Worm (Caenorhabditis elegans) whole organism, L1 larva: ENCODE results near the gene gsp-2.

Experiments used
- C16A3.4 ChIP-seq: fragments of 150-350 bp; optimal IDR thresholded peaks from 2 replicates; lab custom pipeline; 2014; ENCODE audit warnings: missing biosample characterization, missing genetic modification characterization
- aha-1 ChIP-seq: fragments of 150-350 bp; optimal IDR thresholded peaks from 2 replicates; lab custom pipeline; 2014; ENCODE audit warnings: missing biosample characterization, missing genetic modification characterization
- ama-1 ChIP-seq: fragments of 150-350 bp; optimal IDR thresholded peaks from 2 replicates; lab custom pipeline; 2014
- blmp-1 ChIP-seq: fragments of 150-350 bp; optimal IDR thresholded peaks from 2 replicates; lab custom pipeline; 2014; ENCODE audit warnings: missing biosample characterization, missing genetic modification characterization
- ceh-88 ChIP-seq: fragments of 200-800 bp; sonication (Bioruptor generic); IDR thresholded peaks from 2 replicates; pipeline ENCODE4 v1.3.6; 2022; ENCODE audit warnings: missing genetic modification characterization, missing compliant biosample characterization
- dpl-1 ChIP-seq, 3 experiments: fragments of 150-350 bp in 2 of 3; sonication (generic microtip) in 1 of 3; optimal IDR thresholded peaks; 2 replicates each; lab custom pipeline; 2014 to 2017; ENCODE audit warnings: missing biosample characterization in 3 of 3, missing genetic modification characterization in 3 of 3, missing genetic modification reagents in 3 of 3
- dsc-1 ChIP-seq: sonication (generic microtip); optimal IDR thresholded peaks from 2 replicates; lab custom pipeline; 2016; ENCODE audit warnings: mild to moderate bottlenecking, missing genetic modification characterization, missing compliant biosample characterization
- efl-1 ChIP-seq, 4 experiments: fragments of 150-350 bp; optimal IDR thresholded peaks in 3 of 4; peaks in 1 of 4; 1 replicate in 1 of 4; 2 replicates in 3 of 4; lab custom pipeline; 2014; ENCODE audit warnings: missing biosample characterization in 2 of 4, missing genetic modification characterization in 2 of 4, missing genetic modification reagents in 2 of 4
- efl-3 ChIP-seq: fragments of 200-800 bp; sonication (Bioruptor generic); optimal IDR thresholded peaks from 2 replicates; lab custom pipeline; 2018; ENCODE audit warnings: mild to moderate bottlenecking, missing genetic modification characterization, missing compliant biosample characterization
- egl-13 ChIP-seq: sonication (generic microtip); optimal IDR thresholded peaks from 2 replicates; lab custom pipeline; 2016; ENCODE audit warnings: missing genotype, missing genetic modification reagents, missing genetic modification characterization, missing compliant biosample characterization
- egl-27 ChIP-seq, 2 experiments: fragments of 150-350 bp in 1 of 2; sonication (generic microtip); optimal IDR thresholded peaks; 3 replicates each; lab custom pipeline; 2017 to 2018; ENCODE audit warnings: missing biosample characterization in 2 of 2, missing genetic modification characterization in 2 of 2, missing genetic modification reagents in 2 of 2
- elt-2 ChIP-seq: sonication (generic microtip); optimal IDR thresholded peaks from 2 replicates; lab custom pipeline; 2016; ENCODE audit warnings: missing genetic modification characterization, mild to moderate bottlenecking, inconsistent platforms, missing compliant biosample characterization, missing genetic modification reagents
- elt-3 ChIP-seq, 6 experiments: fragments of 150-350 bp in 1 of 6; sonication (generic microtip); optimal IDR thresholded peaks; 2 replicates each; lab custom pipeline; 2017 to 2018; ENCODE audit warnings: missing biosample characterization in 6 of 6, missing genetic modification characterization in 6 of 6, inconsistent platforms in 1 of 6
- fkh-4 ChIP-seq: sonication (generic microtip); optimal IDR thresholded peaks from 2 replicates; lab custom pipeline; 2016; ENCODE audit warnings: missing compliant biosample characterization, missing genetic modification characterization, borderline replicate concordance
- fos-1 ChIP-seq: fragments of 150-350 bp; optimal IDR thresholded peaks from 2 replicates; lab custom pipeline; 2014; ENCODE audit warnings: missing biosample characterization, missing genetic modification characterization
- grh-1 ChIP-seq: fragments of 200-800 bp; sonication (Bioruptor generic); IDR thresholded peaks from 2 replicates; pipeline ENCODE4 v1.3.6; 2022; ENCODE audit warnings: missing genetic modification reagents, missing genetic modification characterization, missing compliant biosample characterization
- hlh-17 ChIP-seq: fragments of 200-800 bp; sonication (Bioruptor generic); optimal IDR thresholded peaks from 2 replicates; lab custom pipeline; 2018; ENCODE audit warnings: missing genetic modification characterization, mild to moderate bottlenecking, missing compliant biosample characterization, moderate library complexity, borderline replicate concordance
- isw-1 ChIP-seq: fragments of 200-800 bp; sonication (Bioruptor generic); IDR thresholded peaks from 2 replicates; pipeline ENCODE4 v1.3.6; 2022; ENCODE audit warnings: missing genetic modification characterization, missing compliant biosample characterization
- jun-1 ChIP-seq: fragments of 150-350 bp; optimal IDR thresholded peaks from 2 replicates; lab custom pipeline; 2014; ENCODE audit warnings: missing biosample characterization, missing genetic modification reagents, missing genetic modification characterization
- lin-13 ChIP-seq: fragments of 150-350 bp; optimal IDR thresholded peaks from 2 replicates; lab custom pipeline; 2014; ENCODE audit warnings: missing biosample characterization, missing genetic modification reagents, missing genetic modification characterization
- lin-14 ChIP-seq: fragments of 200-800 bp; sonication (Bioruptor generic); optimal IDR thresholded peaks from 2 replicates; lab custom pipeline; 2018; ENCODE audit warnings: mild to moderate bottlenecking, missing genetic modification characterization, moderate library complexity, missing compliant biosample characterization
- lin-35 ChIP-seq, 2 experiments: fragments of 150-350 bp; optimal IDR thresholded peaks; 2 replicates each; lab custom pipeline; 2014; ENCODE audit warnings: missing biosample characterization in 2 of 2, missing genetic modification characterization in 2 of 2, missing genetic modification reagents in 2 of 2
- lin-39 ChIP-seq: fragments of 150-350 bp; optimal IDR thresholded peaks from 2 replicates; lab custom pipeline; 2014; ENCODE audit warnings: missing biosample characterization, missing genetic modification reagents, missing genetic modification characterization
- lsy-2 ChIP-seq, 2 experiments: fragments of 150-350 bp; optimal IDR thresholded peaks; 2 replicates each; lab custom pipeline; 2014; ENCODE audit warnings: missing biosample characterization in 2 of 2, missing genetic modification characterization in 2 of 2
- mdl-1 ChIP-seq, 2 experiments: fragments of 150-350 bp; optimal IDR thresholded peaks; 2 replicates each; lab custom pipeline; 2014 to 2017; ENCODE audit warnings: missing biosample characterization in 2 of 2, missing genetic modification characterization in 2 of 2, inconsistent platforms in 1 of 2
- mep-1 ChIP-seq: fragments of 150-350 bp; optimal IDR thresholded peaks from 2 replicates; lab custom pipeline; 2014; ENCODE audit warnings: missing biosample characterization, missing genetic modification characterization
- nhr-12 ChIP-seq: sonication (generic microtip); optimal IDR thresholded peaks from 2 replicates; lab custom pipeline; 2017; ENCODE audit warnings: missing biosample characterization, missing genetic modification characterization
- nhr-19 ChIP-seq: fragments of 200-800 bp; sonication (Bioruptor generic); conservative IDR thresholded peaks from 2 replicates; pipeline ENCODE4 v1.3.6; 2022; ENCODE audit warnings: missing genetic modification characterization, missing compliant biosample characterization
- nhr-20 ChIP-seq: sonication (generic microtip); optimal IDR thresholded peaks from 2 replicates; lab custom pipeline; 2016; ENCODE audit warnings: mild to moderate bottlenecking, missing genetic modification characterization, missing compliant biosample characterization
- nhr-71 ChIP-seq: sonication (generic microtip); optimal IDR thresholded peaks from 2 replicates; lab custom pipeline; 2016; ENCODE audit warnings: mild to moderate bottlenecking, missing genetic modification characterization, moderate library complexity, missing compliant biosample characterization
- nhr-76 ChIP-seq: sonication (generic microtip); optimal IDR thresholded peaks from 2 replicates; lab custom pipeline; 2017; ENCODE audit warnings: missing biosample characterization, missing genetic modification characterization
- nhr-84 ChIP-seq: sonication (generic microtip); optimal IDR thresholded peaks from 2 replicates; lab custom pipeline; 2017; ENCODE audit warnings: missing biosample characterization, missing genetic modification characterization
- nhr-85 ChIP-seq: sonication (generic microtip); peaks from one replicate; lab custom pipeline; 2016; ENCODE audit warnings: missing genetic modification characterization, inconsistent platforms, missing compliant biosample characterization
- nhr-90 ChIP-seq: sonication (generic microtip); optimal IDR thresholded peaks from 2 replicates; lab custom pipeline; 2016; ENCODE audit warnings: mild to moderate bottlenecking, missing genetic modification characterization, missing compliant biosample characterization; ENCODE audit not compliant: poor library complexity
- pag-3 ChIP-seq: sonication (generic microtip); optimal IDR thresholded peaks from 2 replicates; lab custom pipeline; 2017; ENCODE audit warnings: missing genetic modification characterization, mild to moderate bottlenecking, missing compliant biosample characterization, antibody characterized with exemption, borderline replicate concordance; ENCODE audit not compliant: insufficient read depth
- pax-3 ChIP-seq: fragments of 200-800 bp; sonication (Bioruptor generic); optimal IDR thresholded peaks from 2 replicates; lab custom pipeline; 2018; ENCODE audit warnings: mild to moderate bottlenecking, missing genetic modification characterization, moderate library complexity, missing compliant biosample characterization
- pqm-1 ChIP-seq: sonication (generic microtip); optimal IDR thresholded peaks from 3 replicates; lab custom pipeline; 2017; ENCODE audit warnings: missing biosample characterization, missing genetic modification characterization
- rnt-1 ChIP-seq: sonication (generic microtip); optimal IDR thresholded peaks from 2 replicates; lab custom pipeline; 2016; ENCODE audit warnings: mild to moderate bottlenecking, missing genetic modification characterization, moderate library complexity, missing compliant biosample characterization
- snu-23 ChIP-seq: sonication (generic microtip); optimal IDR thresholded peaks from 2 replicates; lab custom pipeline; 2016; ENCODE audit warnings: missing genetic modification characterization, missing compliant biosample characterization
- sptf-1 ChIP-seq: fragments of 150-350 bp; optimal IDR thresholded peaks from 2 replicates; lab custom pipeline; 2014; ENCODE audit warnings: missing biosample characterization, missing genetic modification characterization
- unc-130 ChIP-seq: fragments of 150-350 bp; optimal IDR thresholded peaks from 2 replicates; lab custom pipeline; 2017; ENCODE audit warnings: missing biosample characterization, missing genetic modification characterization, inconsistent platforms
- unc-62 ChIP-seq: fragments of 150-350 bp; optimal IDR thresholded peaks from 2 replicates; lab custom pipeline; 2014; ENCODE audit warnings: missing biosample characterization, missing genetic modification reagents, missing genetic modification characterization
- vab-15 ChIP-seq: sonication (generic microtip); optimal IDR thresholded peaks from 2 replicates; lab custom pipeline; 2017; ENCODE audit warnings: missing genotype, mild to moderate bottlenecking, missing genetic modification characterization, missing compliant biosample characterization
- xbp-1 ChIP-seq: sonication (generic microtip); optimal IDR thresholded peaks from 2 replicates; lab custom pipeline; 2016; ENCODE audit warnings: missing genetic modification characterization, missing compliant biosample characterization

Gene gsp-2

DNA sequence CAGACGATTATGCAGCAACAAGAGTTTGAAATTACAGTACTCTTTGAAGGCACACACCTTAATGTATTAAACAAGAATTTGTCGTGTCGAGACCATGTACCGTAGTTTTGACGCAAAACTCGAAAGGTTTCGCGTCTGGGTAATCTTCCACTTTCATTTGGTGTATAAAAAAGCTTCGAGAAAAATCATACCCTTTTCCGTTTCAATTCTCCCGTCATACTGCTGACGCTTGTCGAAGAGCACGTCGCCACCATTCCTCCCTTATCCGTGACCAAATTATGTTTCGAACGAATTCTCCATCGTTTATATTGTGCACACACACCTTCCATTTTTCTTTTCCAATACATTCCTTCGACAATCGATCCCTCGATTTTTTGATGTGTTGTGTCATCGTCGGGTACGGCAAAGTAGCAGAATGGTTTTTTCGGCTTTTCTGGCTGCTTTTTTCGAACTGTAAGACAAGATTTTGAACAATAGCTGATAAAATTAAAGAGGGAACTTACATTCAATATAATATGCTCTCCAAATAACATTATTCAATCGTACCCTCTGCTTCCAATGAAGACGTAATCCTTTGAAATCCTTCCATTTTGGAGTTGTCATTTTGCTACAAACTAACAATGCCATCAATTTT lies 37.5 kb downstream of the gsp-2 start:
- TF ChIP-seq sptf-1 (tag; lab: Kevin White, UChicago) (no peak), ceh-88 (no peak), nhr-19 (GFP tag; lab: Robert Waterston, UW) (no peak), nhr-90 (no peak), fos-1 (tag; lab: Kevin White, UChicago) (no peak), efl-1 (optimal IDR thresholded peaks at IDR 0.05; lab: Kevin White, UChicago) (no peak), efl-1 (GFP tag; optimal IDR thresholded peaks at IDR 0.05 in 1 of 2; lab: Kevin White, UChicago) (peak in 1 of 2 experiments; percentile 78)

DNA sequence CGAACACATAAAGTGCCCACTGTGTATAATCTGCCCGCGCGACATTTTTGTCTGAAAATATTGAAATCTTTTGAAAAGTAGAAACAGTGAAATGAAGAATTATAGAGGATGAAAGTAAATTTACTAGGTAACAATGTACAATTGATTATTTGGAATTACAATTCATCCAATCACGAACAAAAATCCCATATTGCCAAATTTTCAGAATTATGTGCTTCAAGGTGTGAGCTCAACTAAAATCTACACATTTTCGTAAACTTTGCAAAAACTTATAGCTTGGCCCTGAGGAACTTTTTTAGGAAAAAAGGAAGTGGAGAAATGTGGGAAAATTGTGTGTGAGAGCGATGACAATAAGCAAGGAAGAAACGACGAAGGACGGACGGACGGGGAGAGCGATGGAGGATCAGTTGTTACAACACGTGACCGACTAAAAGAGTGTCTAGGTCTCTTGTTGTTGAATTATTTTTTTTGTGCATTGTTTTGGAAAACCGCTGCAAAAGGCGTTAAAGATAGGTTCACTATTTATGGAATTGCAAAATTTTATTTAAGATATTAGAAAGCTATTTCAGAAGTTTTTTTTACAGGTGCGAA lies 38.4 kb downstream of the gsp-2 start, which contains the start of gene mml-1:
Gene mml-1 (minus strand): TSS at position 51 of the 591 bp plus-strand sequence.
- TF ChIP-seq nhr-71 (peak; percentile 39), pag-3 (tag; lab: Kevin White, UChicago) (no peak), efl-1 (optimal IDR thresholded peaks at IDR 0.05; lab: Kevin White, UChicago) (peak in 1 of 2 experiments; percentile 21), efl-1 (GFP tag; optimal IDR thresholded peaks at IDR 0.05 in 1 of 2; lab: Kevin White, UChicago) (peak; percentile 7 to 89), xbp-1 (tag; lab: Kevin White, UChicago) (no peak), nhr-12 (tag; lab: Kevin White, UChicago) (no peak), lin-14 (GFP tag; lab: Kevin White, UChicago) (peak; percentile 56), grh-1 (GFP tag; lab: Robert Waterston, UW) (0 out of 2 replicates have a peak, but pooled peaks have one; percentile 17), unc-62 (GFP tag; lab: Kevin White, UChicago) (no peak), aha-1 (tag; lab: Kevin White, UChicago) (no peak), rnt-1 (tag; lab: Kevin White, UChicago) (peak; percentile 33), nhr-84 (tag; lab: Kevin White, UChicago) (no peak), lsy-2 (tag; optimal IDR thresholded peaks at IDR 0.05; lab: Kevin White, UChicago) (peak; percentile 13 to 36), hlh-17 (GFP tag; lab: Kevin White, UChicago) (no peak), isw-1 (GFP tag; lab: Robert Waterston, UW) (no peak), unc-130 (tag; lab: Kevin White, UChicago) (peak; percentile 18), C16A3.4 (tag; lab: Kevin White, UChicago) (no peak), egl-13 (tag; lab: Kevin White, UChicago) (no peak), mep-1 (tag; lab: Kevin White, UChicago) (peak; percentile 23), lin-13 (peak; percentile 14), lin-35 (GFP tag; optimal IDR thresholded peaks at IDR 0.05; lab: Kevin White, UChicago) (peak; percentile 8 to 42), egl-27 (tag; optimal IDR thresholded peaks at IDR 0.05; lab: Kevin White, UChicago) (no peak), nhr-90 (no peak), mdl-1 (tag; optimal IDR thresholded peaks at IDR 0.05; lab: Kevin White, UChicago) (peak in 1 of 2 experiments; percentile 21), nhr-20 (tag; lab: Kevin White, UChicago) (peak; percentile 11), snu-23 (GFP tag; lab: Kevin White, UChicago) (peak; percentile 22), dpl-1 (GFP tag; optimal IDR thresholded peaks at IDR 0.05; lab: Kevin White, UChicago) (peak in 1 of 3 experiments; percentile 3), ama-1 (lab: Kevin White, UChicago) (no peak)

DNA sequence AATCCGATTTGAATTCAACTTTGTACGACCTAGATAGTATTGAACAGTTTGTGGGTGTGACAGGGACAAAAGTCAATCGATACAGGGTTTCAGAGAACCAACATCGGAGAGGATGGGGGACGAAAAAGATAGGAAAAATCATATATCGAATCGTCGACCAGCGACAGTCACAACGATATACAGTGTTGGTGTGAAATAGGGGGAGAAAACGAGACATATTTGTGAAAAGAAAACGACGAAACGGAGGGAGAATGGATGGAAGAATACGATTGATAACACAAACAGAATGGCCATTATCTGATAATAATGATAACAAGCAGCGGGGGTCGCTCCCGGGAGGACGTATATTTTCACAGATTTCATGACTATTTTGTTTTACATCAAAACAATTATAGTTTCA lies 39.0 kb downstream of the gsp-2 start:
- TF ChIP-seq egl-27 (tag; optimal IDR thresholded peaks at IDR 0.05; lab: Kevin White, UChicago), result no peak
- no peak for TF ChIP-seq egl-13 (tag; lab: Kevin White, UChicago)
- peak in 4 of 6 experiments; percentile 67 to 94 (median 78) for TF ChIP-seq elt-3 (tag; optimal IDR thresholded peaks at IDR 0.05; lab: Kevin White, UChicago)
- TF ChIP-seq pax-3 (tag; lab: Kevin White, UChicago), result peak; percentile 15
- TF ChIP-seq dsc-1 (tag; lab: Kevin White, UChicago), result no peak
- TF ChIP-seq nhr-20 (tag; lab: Kevin White, UChicago), result peak; percentile 47
- peak; percentile 48 for TF ChIP-seq snu-23 (GFP tag; lab: Kevin White, UChicago)
- TF ChIP-seq nhr-19 (GFP tag; lab: Robert Waterston, UW), result peak; percentile 27; the same call in 1 of the 2 replicates
- TF ChIP-seq nhr-76 (tag; lab: Kevin White, UChicago), result no peak
- TF ChIP-seq pqm-1 (tag; lab: Kevin White, UChicago), result peak; percentile 60
- TF ChIP-seq blmp-1 (tag; lab: Kevin White, UChicago), result peak; percentile 85
- TF ChIP-seq lin-14 (GFP tag; lab: Kevin White, UChicago), result peak; percentile 53
- TF ChIP-seq C16A3.4 (tag; lab: Kevin White, UChicago), result peak; percentile 12
- no peak for TF ChIP-seq fkh-4 (tag; lab: Kevin White, UChicago)
- no peak for TF ChIP-seq nhr-85
- TF ChIP-seq mdl-1 (tag; optimal IDR thresholded peaks at IDR 0.05; lab: Kevin White, UChicago), result peak in 1 of 2 experiments; percentile 37
- peak; percentile 73 for TF ChIP-seq vab-15
- TF ChIP-seq elt-2 (tag; lab: Kevin White, UChicago), result peak; percentile 63
- no peak for TF ChIP-seq jun-1 (tag; lab: Kevin White, UChicago)
- no peak for TF ChIP-seq lin-39 (tag; lab: Kevin White, UChicago)
- peak; percentile 61 for TF ChIP-seq ama-1 (lab: Kevin White, UChicago)
- no peak for TF ChIP-seq efl-3 (GFP tag; lab: Kevin White, UChicago)
